Comparison of ENCODE assay signal across 1 fruit fly cellular context in the genomic region with DNA sequence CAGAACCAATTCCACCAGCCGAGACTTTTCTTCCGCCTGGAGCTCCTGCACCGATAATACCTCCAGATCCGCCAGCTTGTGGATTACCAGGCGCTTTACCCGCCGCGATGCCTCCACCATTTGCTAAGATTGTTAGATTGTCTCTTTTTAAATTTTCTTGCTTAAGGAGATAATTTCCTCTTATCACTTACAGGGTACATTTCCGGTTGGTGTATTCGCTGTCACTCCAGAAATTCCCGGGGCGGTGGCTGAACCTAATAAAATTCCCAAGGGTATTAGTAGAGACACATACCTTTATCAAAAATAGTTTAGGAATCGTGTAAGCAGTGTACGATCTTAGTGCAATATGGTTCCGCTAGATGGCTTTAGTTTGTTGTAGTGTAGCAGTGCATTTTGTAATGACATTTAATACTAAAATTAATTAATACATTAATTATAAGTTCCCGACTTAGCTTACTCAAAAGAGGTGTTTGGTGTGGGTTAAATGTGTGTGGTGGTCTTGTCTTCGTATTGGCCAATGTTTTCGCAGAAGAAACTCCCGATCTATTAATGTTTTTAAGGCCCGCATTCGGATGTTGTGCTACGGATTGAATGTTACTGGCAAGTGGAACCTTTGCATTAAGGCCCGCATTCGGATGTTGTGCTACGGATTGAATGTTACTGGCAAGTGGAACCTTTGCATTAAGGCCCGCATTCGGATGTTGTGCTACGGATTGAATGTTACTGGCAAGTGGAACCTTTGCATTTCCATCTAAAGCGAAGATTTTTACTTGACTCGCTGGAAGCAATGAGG.
A peak's percentile ranks its signal among the peaks of the same experiment; 100 is the strongest.
TF ChIP-seq lines count a peak whose summit lies in the region.

No protein-coding gene starts in this region.

TF ChIP-seq in whole organism, embryonic, 481 proteins besides CTCF, POLR2A, EP300 and RAD21 (continued from another document and continues in another):
- TF ChIP-seq Spps (tag; optimal IDR thresholded peaks at IDR 0.05; lab: Kevin White, UChicago) = peak; percentile 49
- TF ChIP-seq Elba2 (GFP tag; optimal IDR thresholded peaks at IDR 0.05; lab: Kevin White, UChicago) = peak; percentile 52
- peak; percentile 82 for TF ChIP-seq CG33213 (GFP tag; optimal IDR thresholded peaks at IDR 0.05; lab: Kevin White, UChicago)
- peak; percentile 94 for TF ChIP-seq chm (GFP tag; IDR thresholded peaks at IDR 0.05; lab: Robert Waterston, UW)
- no peak for TF ChIP-seq Atf-2 (GFP tag; optimal IDR thresholded peaks at IDR 0.05; lab: Kevin White, UChicago)
- no peak for TF ChIP-seq cad (GFP tag; optimal IDR thresholded peaks at IDR 0.05; lab: Kevin White, UChicago)
- peak; percentile 56 for TF ChIP-seq CG1792 (GFP tag; optimal IDR thresholded peaks at IDR 0.05; lab: Kevin White, UChicago)
- TF ChIP-seq fd3F (GFP tag; optimal IDR thresholded peaks at IDR 0.05; lab: Kevin White, UChicago) = no peak
- no peak for TF ChIP-seq CG12942 (GFP tag; optimal IDR thresholded peaks at IDR 0.05; lab: Kevin White, UChicago)
- peak; percentile 50 for TF ChIP-seq shn (GFP tag; optimal IDR thresholded peaks at IDR 0.05; lab: Kevin White, UChicago)
- TF ChIP-seq Opbp (GFP tag; IDR thresholded peaks at IDR 0.05; lab: Robert Waterston, UW; ENCODE audit: partially characterized antibody) = no peak
- TF ChIP-seq h (optimal IDR thresholded peaks at IDR 0.05; lab: Kevin White, UChicago) = no peak
- TF ChIP-seq CG6254 (GFP tag; optimal IDR thresholded peaks at IDR 0.05; lab: Kevin White, UChicago) = peak; percentile 99
- TF ChIP-seq CG12744 (GFP tag; optimal IDR thresholded peaks at IDR 0.05; lab: Kevin White, UChicago) = no peak
- no peak for TF ChIP-seq Drgx (GFP tag; IDR thresholded peaks at IDR 0.05; lab: Robert Waterston, UW)
- TF ChIP-seq CG14667 (GFP tag; IDR thresholded peaks at IDR 0.05; lab: Robert Waterston, UW) = no peak
- no peak for TF ChIP-seq HLH54F (GFP tag; optimal IDR thresholded peaks at IDR 0.05; lab: Kevin White, UChicago)
- peak; percentile 46 for TF ChIP-seq Bdp1 (GFP tag; optimal IDR thresholded peaks at IDR 0.05; lab: Kevin White, UChicago)
- TF ChIP-seq Side (GFP tag; optimal IDR thresholded peaks at IDR 0.05; lab: Kevin White, UChicago) = peak; percentile 92
- TF ChIP-seq Ptx1 (GFP tag; IDR thresholded peaks at IDR 0.05; lab: Robert Waterston, UW) = peak; percentile 78
- no peak for TF ChIP-seq CG15073 (GFP tag; optimal IDR thresholded peaks at IDR 0.05; lab: Kevin White, UChicago)
- no peak for TF ChIP-seq Hr3 (GFP tag; optimal IDR thresholded peaks at IDR 0.05; lab: Kevin White, UChicago)
- peak; percentile 41 for TF ChIP-seq Xrp1 (GFP tag; IDR thresholded peaks at IDR 0.05; lab: Robert Waterston, UW)
- TF ChIP-seq CG15696 (tag; optimal IDR thresholded peaks at IDR 0.05; lab: Kevin White, UChicago) = peak; percentile 35
- peak; percentile 94 for TF ChIP-seq lab (GFP tag; optimal IDR thresholded peaks at IDR 0.05; lab: Kevin White, UChicago)
- no peak for TF ChIP-seq CG14860 (GFP tag; IDR thresholded peaks at IDR 0.05; lab: Robert Waterston, UW; ENCODE audit: partially characterized antibody)
- TF ChIP-seq CG1602 (GFP tag; optimal IDR thresholded peaks at IDR 0.05; lab: Kevin White, UChicago) = no peak
- TF ChIP-seq CG17612 (GFP tag; IDR thresholded peaks at IDR 0.05; lab: Robert Waterston, UW) = no peak
- TF ChIP-seq pb (GFP tag; optimal IDR thresholded peaks at IDR 0.05; lab: Kevin White, UChicago) = peak; percentile 84
- TF ChIP-seq ci (GFP tag; IDR thresholded peaks at IDR 0.05; lab: Robert Waterston, UW) = peak; percentile 98
- no peak for TF ChIP-seq GATAe (GFP tag; conservative IDR thresholded peaks at IDR 0.05; lab: Robert Waterston, UW)
- TF ChIP-seq CG9437 (GFP tag; optimal IDR thresholded peaks at IDR 0.05; lab: Kevin White, UChicago) = peak; percentile 34
- no peak for TF ChIP-seq Hr39 (optimal IDR thresholded peaks at IDR 0.05; lab: Kevin White, UChicago)
- TF ChIP-seq CG13624 (GFP tag; optimal IDR thresholded peaks at IDR 0.05; lab: Kevin White, UChicago) = peak; percentile 13
- peak; percentile 76 for TF ChIP-seq unpg (GFP tag; optimal IDR thresholded peaks at IDR 0.05; lab: Kevin White, UChicago)
- TF ChIP-seq pita (GFP tag; optimal IDR thresholded peaks at IDR 0.05; lab: Kevin White, UChicago) = peak; percentile 74
- no peak for TF ChIP-seq gro (GFP tag; optimal IDR thresholded peaks at IDR 0.05; lab: Kevin White, UChicago)
- peak in 1 of 2 experiments; percentile 47 for TF ChIP-seq insv (GFP tag; optimal IDR thresholded peaks at IDR 0.05; lab: Kevin White, UChicago)
- TF ChIP-seq CG8290 (GFP tag; optimal IDR thresholded peaks at IDR 0.05; lab: Kevin White, UChicago) = peak; percentile 66
- TF ChIP-seq CG8290 (tag; optimal IDR thresholded peaks at IDR 0.05; lab: Kevin White, UChicago) = peak; percentile 24 to 83
- peak; percentile 38 to 91 for TF ChIP-seq dpn (GFP tag; optimal IDR thresholded peaks at IDR 0.05; lab: Kevin White, UChicago)
- TF ChIP-seq klu (GFP tag; IDR thresholded peaks at IDR 0.05; lab: Robert Waterston, UW) = peak; percentile 53; the same call in 1 of the 2 replicates
- TF ChIP-seq Neu2 (GFP tag; optimal IDR thresholded peaks at IDR 0.05; lab: Kevin White, UChicago; ENCODE audit: borderline replicate concordance) = no peak
- TF ChIP-seq croc (GFP tag; conservative IDR thresholded peaks at IDR 0.05; lab: Robert Waterston, UW) = peak; percentile 42; the same call in 1 of the 3 replicates
- TF ChIP-seq nmo (GFP tag; optimal IDR thresholded peaks at IDR 0.05; lab: Kevin White, UChicago) = peak; percentile 29
- peak; percentile 40 for TF ChIP-seq Max (GFP tag; optimal IDR thresholded peaks at IDR 0.05; lab: Kevin White, UChicago)
- peak; percentile 50 for TF ChIP-seq grn (GFP tag; optimal IDR thresholded peaks at IDR 0.05; lab: Kevin White, UChicago)
- TF ChIP-seq CG6272 (GFP tag; IDR thresholded peaks at IDR 0.05; lab: Robert Waterston, UW) = peak; percentile 55
- TF ChIP-seq Ets97D (GFP tag; optimal IDR thresholded peaks at IDR 0.05; lab: Kevin White, UChicago) = peak; percentile 99
- no peak for TF ChIP-seq CG18011 (GFP tag; optimal IDR thresholded peaks at IDR 0.05; lab: Kevin White, UChicago)
- peak; percentile 3 for TF ChIP-seq CG3995 (GFP tag; optimal IDR thresholded peaks at IDR 0.05; lab: Kevin White, UChicago)
- TF ChIP-seq CG34422 (GFP tag; IDR thresholded peaks at IDR 0.05; lab: Robert Waterston, UW) = peak; percentile 78
- no peak for TF ChIP-seq CG1832 (GFP tag; optimal IDR thresholded peaks at IDR 0.05; lab: Kevin White, UChicago)
- TF ChIP-seq Med (GFP tag; lab: Kevin White, UChicago) = peak; percentile 97
- peak; percentile 45 for TF ChIP-seq Nf-YB (GFP tag; optimal IDR thresholded peaks at IDR 0.05; lab: Kevin White, UChicago)
- TF ChIP-seq wek (GFP tag; optimal IDR thresholded peaks at IDR 0.05; lab: Kevin White, UChicago) = peak; percentile 89
- peak in 1 of 2 experiments; percentile 63 for TF ChIP-seq Eip74EF (GFP tag; optimal IDR thresholded peaks at IDR 0.05; lab: Kevin White, UChicago)
- TF ChIP-seq bab2 (GFP tag; optimal IDR thresholded peaks at IDR 0.05; lab: Kevin White, UChicago) = peak; percentile 42
- peak; percentile 81 for TF ChIP-seq CG11695 (GFP tag; IDR thresholded peaks at IDR 0.05; lab: Robert Waterston, UW)
- no peak for TF ChIP-seq CG4282 (GFP tag; optimal IDR thresholded peaks at IDR 0.05; lab: Kevin White, UChicago)
- peak; percentile 92 for TF ChIP-seq otp (GFP tag; IDR thresholded peaks at IDR 0.05; lab: Robert Waterston, UW)
- no peak for TF ChIP-seq lov (optimal IDR thresholded peaks at IDR 0.05; lab: Kevin White, UChicago)
- TF ChIP-seq lov (GFP tag; IDR thresholded peaks at IDR 0.05; lab: Robert Waterston, UW) = peak; percentile 97
- TF ChIP-seq tna (GFP tag; IDR thresholded peaks at IDR 0.05; lab: Robert Waterston, UW; ENCODE audit: partially characterized antibody) = no peak
- TF ChIP-seq Meics (GFP tag; optimal IDR thresholded peaks at IDR 0.05; lab: Kevin White, UChicago) = peak; percentile 89
- peak; percentile 96 for TF ChIP-seq CG31365 (tag; optimal IDR thresholded peaks at IDR 0.05; lab: Kevin White, UChicago)
- TF ChIP-seq Hsf (GFP tag; optimal IDR thresholded peaks at IDR 0.05; lab: Kevin White, UChicago) = peak; percentile 53
- peak; percentile 45 for TF ChIP-seq CG7556 (GFP tag; optimal IDR thresholded peaks at IDR 0.05; lab: Kevin White, UChicago)
- peak; percentile 61 for TF ChIP-seq CG14710 (tag; optimal IDR thresholded peaks at IDR 0.05; lab: Kevin White, UChicago)
- TF ChIP-seq her (GFP tag; optimal IDR thresholded peaks at IDR 0.05; lab: Kevin White, UChicago) = peak; percentile 64
- TF ChIP-seq HLHmδ (GFP tag; optimal IDR thresholded peaks at IDR 0.05; lab: Kevin White, UChicago) = peak; percentile 97
- peak; percentile 83 for TF ChIP-seq H15 (GFP tag; IDR thresholded peaks at IDR 0.05; lab: Robert Waterston, UW)
- no peak for TF ChIP-seq Trl (optimal IDR thresholded peaks at IDR 0.05; lab: Kevin White, UChicago)
- peak; percentile 71 for TF ChIP-seq Trl (GFP tag; optimal IDR thresholded peaks at IDR 0.05; lab: Kevin White, UChicago)
- TF ChIP-seq bowl (GFP tag; IDR thresholded peaks at IDR 0.05; lab: Robert Waterston, UW) = peak; percentile 61; the same call in 1 of the 2 replicates
- TF ChIP-seq CG32767 (GFP tag; IDR thresholded peaks at IDR 0.05; lab: Robert Waterston, UW) = peak; percentile 70; the same call in 1 of the 2 replicates
- peak; percentile 41; the same call in 1 of the 2 replicates for TF ChIP-seq danr (GFP tag; IDR thresholded peaks at IDR 0.05; lab: Robert Waterston, UW)
- TF ChIP-seq aop (GFP tag; IDR thresholded peaks at IDR 0.05; lab: Robert Waterston, UW) = no peak
- TF ChIP-seq schlank (tag; optimal IDR thresholded peaks at IDR 0.05; lab: Kevin White, UChicago) = peak; percentile 77
- TF ChIP-seq pfk (GFP tag; optimal IDR thresholded peaks at IDR 0.05; lab: Kevin White, UChicago) = peak; percentile 60
- peak; percentile 54 for TF ChIP-seq sima (GFP tag; optimal IDR thresholded peaks at IDR 0.05; lab: Kevin White, UChicago)
- peak; percentile 75 for TF ChIP-seq CG6854 (GFP tag; optimal IDR thresholded peaks at IDR 0.05; lab: Kevin White, UChicago)
- peak; percentile 50 for TF ChIP-seq NC2β (GFP tag; optimal IDR thresholded peaks at IDR 0.05; lab: Kevin White, UChicago)
- TF ChIP-seq Nf-YA (GFP tag; IDR thresholded peaks at IDR 0.05; lab: Robert Waterston, UW) = peak; percentile 83
- peak; percentile 75 for TF ChIP-seq CG10654 (GFP tag; optimal IDR thresholded peaks at IDR 0.05; lab: Kevin White, UChicago)
- TF ChIP-seq CG7928 (GFP tag; optimal IDR thresholded peaks at IDR 0.05; lab: Kevin White, UChicago) = peak; percentile 18
- peak; percentile 81 for TF ChIP-seq CG6175 (GFP tag; IDR thresholded peaks at IDR 0.05; lab: Robert Waterston, UW)
- TF ChIP-seq fu2 (GFP tag; optimal IDR thresholded peaks at IDR 0.05; lab: Kevin White, UChicago) = no peak
- TF ChIP-seq fd96Cb (tag; optimal IDR thresholded peaks at IDR 0.05; lab: Kevin White, UChicago) = peak; percentile 32
- TF ChIP-seq abd-A (tag; optimal IDR thresholded peaks at IDR 0.05; lab: Kevin White, UChicago) = no peak
- TF ChIP-seq CG2202 (tag; optimal IDR thresholded peaks at IDR 0.05; lab: Kevin White, UChicago) = peak; percentile 59
- TF ChIP-seq tin (GFP tag; optimal IDR thresholded peaks at IDR 0.05; lab: Kevin White, UChicago) = peak; percentile 69
- peak; percentile 75 for TF ChIP-seq tgo (GFP tag; IDR thresholded peaks at IDR 0.05; lab: Robert Waterston, UW)
- peak; percentile 17 for TF ChIP-seq CG16815 (GFP tag; optimal IDR thresholded peaks at IDR 0.05; lab: Kevin White, UChicago)
- TF ChIP-seq tll (GFP tag; optimal IDR thresholded peaks at IDR 0.05; lab: Kevin White, UChicago) = peak in 1 of 2 experiments; percentile 81
- peak; percentile 26 for TF ChIP-seq gfzf (GFP tag; optimal IDR thresholded peaks at IDR 0.05; lab: Kevin White, UChicago)
- peak; percentile 24 for TF ChIP-seq CG10565 (GFP tag; optimal IDR thresholded peaks at IDR 0.05; lab: Kevin White, UChicago)
- TF ChIP-seq HLH4C (GFP tag; IDR thresholded peaks at IDR 0.05; lab: Robert Waterston, UW; ENCODE audit: partially characterized antibody) = no peak
- peak; percentile 43 for TF ChIP-seq Sin3A (optimal IDR thresholded peaks at IDR 0.05; lab: Kevin White, UChicago)
- TF ChIP-seq hkb (optimal IDR thresholded peaks at IDR 0.05; lab: Kevin White, UChicago) = peak; percentile 59
- TF ChIP-seq hkb (GFP tag; IDR thresholded peaks at IDR 0.05; lab: Robert Waterston, UW) = peak; percentile 91
- peak; percentile 75 for TF ChIP-seq CG12104 (GFP tag; optimal IDR thresholded peaks at IDR 0.05; lab: Kevin White, UChicago)
- peak; percentile 8 for TF ChIP-seq CG18476 (GFP tag; optimal IDR thresholded peaks at IDR 0.05; lab: Kevin White, UChicago)
- no peak for TF ChIP-seq CG2678 (tag; optimal IDR thresholded peaks at IDR 0.05; lab: Kevin White, UChicago)
- no peak for TF ChIP-seq dan (GFP tag; IDR thresholded peaks at IDR 0.05; lab: Robert Waterston, UW)
- peak; percentile 87 for TF ChIP-seq sob (GFP tag; IDR thresholded peaks at IDR 0.05; lab: Robert Waterston, UW)
- TF ChIP-seq CG9215 (GFP tag; IDR thresholded peaks at IDR 0.05; lab: Robert Waterston, UW) = peak; percentile 28; the same call in 1 of the 2 replicates
- no peak for TF ChIP-seq Gsc (GFP tag; IDR thresholded peaks at IDR 0.05; lab: Robert Waterston, UW)
- peak; percentile 69 for TF ChIP-seq ERR (GFP tag; optimal IDR thresholded peaks at IDR 0.05; lab: Kevin White, UChicago)
- TF ChIP-seq CG7786 (GFP tag; optimal IDR thresholded peaks at IDR 0.05; lab: Kevin White, UChicago) = no peak
- TF ChIP-seq jing (GFP tag; optimal IDR thresholded peaks at IDR 0.05; lab: Kevin White, UChicago) = peak; percentile 41
- no peak for TF ChIP-seq Hand (GFP tag; optimal IDR thresholded peaks at IDR 0.05; lab: Kevin White, UChicago)
- TF ChIP-seq ash1 (GFP tag; optimal IDR thresholded peaks at IDR 0.05; lab: Kevin White, UChicago) = peak; percentile 77
- TF ChIP-seq dati (GFP tag; IDR thresholded peaks at IDR 0.05; lab: Robert Waterston, UW) = peak; percentile 83
- peak; percentile 81 for TF ChIP-seq luna (GFP tag; optimal IDR thresholded peaks at IDR 0.05; lab: Kevin White, UChicago)
- peak; percentile 56; the same call in 1 of the 2 replicates for TF ChIP-seq CG10321 (GFP tag; IDR thresholded peaks at IDR 0.05; lab: Robert Waterston, UW)
- peak; percentile 75; the same call in 2 of the 3 replicates for TF ChIP-seq CG2199 (GFP tag; IDR thresholded peaks at IDR 0.05; lab: Robert Waterston, UW)
- TF ChIP-seq CG14441 (GFP tag; IDR thresholded peaks at IDR 0.05; lab: Robert Waterston, UW) = peak; percentile 72
- TF ChIP-seq Asciz (GFP tag; optimal IDR thresholded peaks at IDR 0.05; lab: Kevin White, UChicago) = peak; percentile 83
- TF ChIP-seq ssp (GFP tag; IDR thresholded peaks at IDR 0.05; lab: Robert Waterston, UW) = peak; percentile 96
- no peak for TF ChIP-seq corto (GFP tag; optimal IDR thresholded peaks at IDR 0.05; lab: Kevin White, UChicago)
- TF ChIP-seq CG4707 (GFP tag; optimal IDR thresholded peaks at IDR 0.05; lab: Kevin White, UChicago) = peak; percentile 83
